Worm (Caenorhabditis elegans) whole organism, L1 larva: ENCODE data around the gene ceh-10.

Experiments
- C16A3.4 ChIP-seq: fragments of 150-350 bp; optimal IDR thresholded peaks from 2 replicates; lab custom pipeline; 2014; ENCODE audit warnings: missing biosample characterization, missing genetic modification characterization
- C34B4.2 ChIP-seq: sonication (generic microtip); optimal IDR thresholded peaks from 2 replicates; lab custom pipeline; 2017; ENCODE audit warnings: mild to moderate bottlenecking, missing genetic modification characterization, missing compliant biosample characterization
- Y116A8C.19 ChIP-seq: sonication (generic microtip); optimal IDR thresholded peaks from 2 replicates; lab custom pipeline; 2016; ENCODE audit warnings: missing compliant biosample characterization, missing genetic modification characterization, borderline replicate concordance
- aly-2 ChIP-seq: fragments of 150-350 bp; optimal IDR thresholded peaks from 2 replicates; lab custom pipeline; 2014; ENCODE audit warnings: missing biosample characterization, missing genetic modification characterization
- ceh-8 ChIP-seq: fragments of 200-800 bp; sonication (Bioruptor generic); optimal IDR thresholded peaks from 2 replicates; lab custom pipeline; 2018; ENCODE audit warnings: mild to moderate bottlenecking, missing genetic modification characterization, moderate library complexity, missing compliant biosample characterization
- ceh-82 ChIP-seq, 3 experiments: fragments of 150-350 bp in 1 of 3; sonication (generic microtip) in 2 of 3; optimal IDR thresholded peaks; 2 replicates each; lab custom pipeline; 2014 to 2017; ENCODE audit warnings: missing biosample characterization in 3 of 3, missing genetic modification characterization in 3 of 3
- ceh-88 ChIP-seq: fragments of 200-800 bp; sonication (Bioruptor generic); IDR thresholded peaks from 2 replicates; pipeline ENCODE4 v1.3.6; 2022; ENCODE audit warnings: missing genetic modification characterization, missing compliant biosample characterization
- ceh-90 ChIP-seq: sonication (generic microtip); optimal IDR thresholded peaks from 2 replicates; lab custom pipeline; 2016; ENCODE audit warnings: missing genetic modification characterization, missing compliant biosample characterization
- dpl-1 ChIP-seq, 3 experiments: fragments of 150-350 bp in 2 of 3; sonication (generic microtip) in 1 of 3; optimal IDR thresholded peaks; 2 replicates each; lab custom pipeline; 2014 to 2017; ENCODE audit warnings: missing biosample characterization in 3 of 3, missing genetic modification characterization in 3 of 3, missing genetic modification reagents in 3 of 3
- dsc-1 ChIP-seq: sonication (generic microtip); optimal IDR thresholded peaks from 2 replicates; lab custom pipeline; 2016; ENCODE audit warnings: mild to moderate bottlenecking, missing genetic modification characterization, missing compliant biosample characterization
- efl-1 ChIP-seq, 4 experiments: fragments of 150-350 bp; optimal IDR thresholded peaks in 3 of 4; peaks in 1 of 4; 1 replicate in 1 of 4; 2 replicates in 3 of 4; lab custom pipeline; 2014; ENCODE audit warnings: missing biosample characterization in 2 of 4, missing genetic modification characterization in 2 of 4, missing genetic modification reagents in 2 of 4
- egl-13 ChIP-seq: sonication (generic microtip); optimal IDR thresholded peaks from 2 replicates; lab custom pipeline; 2016; ENCODE audit warnings: missing genotype, missing genetic modification reagents, missing genetic modification characterization, missing compliant biosample characterization
- egl-27 ChIP-seq, 2 experiments: fragments of 150-350 bp in 1 of 2; sonication (generic microtip); optimal IDR thresholded peaks; 3 replicates each; lab custom pipeline; 2017 to 2018; ENCODE audit warnings: missing biosample characterization in 2 of 2, missing genetic modification characterization in 2 of 2, missing genetic modification reagents in 2 of 2
- elt-3 ChIP-seq, 6 experiments: fragments of 150-350 bp in 1 of 6; sonication (generic microtip); optimal IDR thresholded peaks; 2 replicates each; lab custom pipeline; 2017 to 2018; ENCODE audit warnings: missing biosample characterization in 6 of 6, missing genetic modification characterization in 6 of 6, inconsistent platforms in 1 of 6
- fkh-10 ChIP-seq: sonication (generic microtip); optimal IDR thresholded peaks from 2 replicates; lab custom pipeline; 2017; ENCODE audit warnings: missing biosample characterization, missing genetic modification reagents, missing genetic modification characterization
- fkh-8 ChIP-seq: sonication (generic microtip); optimal IDR thresholded peaks from 2 replicates; lab custom pipeline; 2016; ENCODE audit warnings: mild to moderate bottlenecking, missing genetic modification characterization, missing compliant biosample characterization
- fos-1 ChIP-seq: fragments of 150-350 bp; optimal IDR thresholded peaks from 2 replicates; lab custom pipeline; 2014; ENCODE audit warnings: missing biosample characterization, missing genetic modification characterization
- hlh-17 ChIP-seq: fragments of 200-800 bp; sonication (Bioruptor generic); optimal IDR thresholded peaks from 2 replicates; lab custom pipeline; 2018; ENCODE audit warnings: missing genetic modification characterization, mild to moderate bottlenecking, missing compliant biosample characterization, moderate library complexity, borderline replicate concordance
- irx-1 ChIP-seq: sonication (generic microtip); optimal IDR thresholded peaks from 2 replicates; lab custom pipeline; 2016; ENCODE audit warnings: missing genetic modification characterization, missing compliant biosample characterization
- isw-1 ChIP-seq: fragments of 200-800 bp; sonication (Bioruptor generic); IDR thresholded peaks from 2 replicates; pipeline ENCODE4 v1.3.6; 2022; ENCODE audit warnings: missing genetic modification characterization, missing compliant biosample characterization
- jun-1 ChIP-seq: fragments of 150-350 bp; optimal IDR thresholded peaks from 2 replicates; lab custom pipeline; 2014; ENCODE audit warnings: missing biosample characterization, missing genetic modification reagents, missing genetic modification characterization
- lin-13 ChIP-seq: fragments of 150-350 bp; optimal IDR thresholded peaks from 2 replicates; lab custom pipeline; 2014; ENCODE audit warnings: missing biosample characterization, missing genetic modification reagents, missing genetic modification characterization
- lin-14 ChIP-seq: fragments of 200-800 bp; sonication (Bioruptor generic); optimal IDR thresholded peaks from 2 replicates; lab custom pipeline; 2018; ENCODE audit warnings: mild to moderate bottlenecking, missing genetic modification characterization, moderate library complexity, missing compliant biosample characterization
- lin-35 ChIP-seq, 2 experiments: fragments of 150-350 bp; optimal IDR thresholded peaks; 2 replicates each; lab custom pipeline; 2014; ENCODE audit warnings: missing biosample characterization in 2 of 2, missing genetic modification characterization in 2 of 2, missing genetic modification reagents in 2 of 2
- lsy-2 ChIP-seq, 2 experiments: fragments of 150-350 bp; optimal IDR thresholded peaks; 2 replicates each; lab custom pipeline; 2014; ENCODE audit warnings: missing biosample characterization in 2 of 2, missing genetic modification characterization in 2 of 2
- mab-9 ChIP-seq: fragments of 200-800 bp; sonication (Bioruptor generic); IDR thresholded peaks from 2 replicates; pipeline ENCODE4 v1.3.6; 2022; ENCODE audit warnings: missing genetic modification reagents, missing genetic modification characterization, missing compliant biosample characterization
- mdl-1 ChIP-seq, 2 experiments: fragments of 150-350 bp; optimal IDR thresholded peaks; 2 replicates each; lab custom pipeline; 2014 to 2017; ENCODE audit warnings: missing biosample characterization in 2 of 2, missing genetic modification characterization in 2 of 2, inconsistent platforms in 1 of 2
- mep-1 ChIP-seq: fragments of 150-350 bp; optimal IDR thresholded peaks from 2 replicates; lab custom pipeline; 2014; ENCODE audit warnings: missing biosample characterization, missing genetic modification characterization
- nhr-11 ChIP-seq: fragments of 150-350 bp; optimal IDR thresholded peaks from 2 replicates; lab custom pipeline; 2014; ENCODE audit warnings: missing biosample characterization, missing genetic modification characterization
- nhr-12 ChIP-seq: sonication (generic microtip); optimal IDR thresholded peaks from 2 replicates; lab custom pipeline; 2017; ENCODE audit warnings: missing biosample characterization, missing genetic modification characterization
- nhr-19 ChIP-seq: fragments of 200-800 bp; sonication (Bioruptor generic); conservative IDR thresholded peaks from 2 replicates; pipeline ENCODE4 v1.3.6; 2022; ENCODE audit warnings: missing genetic modification characterization, missing compliant biosample characterization
- nhr-20 ChIP-seq: sonication (generic microtip); optimal IDR thresholded peaks from 2 replicates; lab custom pipeline; 2016; ENCODE audit warnings: mild to moderate bottlenecking, missing genetic modification characterization, missing compliant biosample characterization
- nhr-47 ChIP-seq: sonication (generic microtip); optimal IDR thresholded peaks from 2 replicates; lab custom pipeline; 2016; ENCODE audit warnings: mild to moderate bottlenecking, missing genetic modification characterization, moderate library complexity, missing compliant biosample characterization
- nhr-71 ChIP-seq: sonication (generic microtip); optimal IDR thresholded peaks from 2 replicates; lab custom pipeline; 2016; ENCODE audit warnings: mild to moderate bottlenecking, missing genetic modification characterization, moderate library complexity, missing compliant biosample characterization
- nhr-84 ChIP-seq: sonication (generic microtip); optimal IDR thresholded peaks from 2 replicates; lab custom pipeline; 2017; ENCODE audit warnings: missing biosample characterization, missing genetic modification characterization
- nhr-85 ChIP-seq: sonication (generic microtip); peaks from one replicate; lab custom pipeline; 2016; ENCODE audit warnings: missing genetic modification characterization, inconsistent platforms, missing compliant biosample characterization
- pag-3 ChIP-seq: sonication (generic microtip); optimal IDR thresholded peaks from 2 replicates; lab custom pipeline; 2017; ENCODE audit warnings: missing genetic modification characterization, mild to moderate bottlenecking, missing compliant biosample characterization, antibody characterized with exemption, borderline replicate concordance; ENCODE audit not compliant: insufficient read depth
- pax-3 ChIP-seq: fragments of 200-800 bp; sonication (Bioruptor generic); optimal IDR thresholded peaks from 2 replicates; lab custom pipeline; 2018; ENCODE audit warnings: mild to moderate bottlenecking, missing genetic modification characterization, moderate library complexity, missing compliant biosample characterization
- pqm-1 ChIP-seq: sonication (generic microtip); optimal IDR thresholded peaks from 3 replicates; lab custom pipeline; 2017; ENCODE audit warnings: missing biosample characterization, missing genetic modification characterization
- rnt-1 ChIP-seq: sonication (generic microtip); optimal IDR thresholded peaks from 2 replicates; lab custom pipeline; 2016; ENCODE audit warnings: mild to moderate bottlenecking, missing genetic modification characterization, moderate library complexity, missing compliant biosample characterization
- skn-1 ChIP-seq: fragments of 150-350 bp; optimal IDR thresholded peaks from 2 replicates; lab custom pipeline; 2014; ENCODE audit warnings: missing biosample characterization, missing genetic modification characterization
- snpc-4 ChIP-seq: fragments of 150-350 bp; optimal IDR thresholded peaks from 2 replicates; lab custom pipeline; 2014; ENCODE audit warnings: missing biosample characterization, missing genetic modification characterization
- snu-23 ChIP-seq: sonication (generic microtip); optimal IDR thresholded peaks from 2 replicates; lab custom pipeline; 2016; ENCODE audit warnings: missing genetic modification characterization, missing compliant biosample characterization
- sox-4 ChIP-seq: sonication (generic microtip); optimal IDR thresholded peaks from 2 replicates; lab custom pipeline; 2016; ENCODE audit warnings: missing genetic modification characterization, missing compliant biosample characterization
- swsn-7 ChIP-seq: sonication (generic microtip); optimal IDR thresholded peaks from 2 replicates; lab custom pipeline; 2016; ENCODE audit warnings: missing genetic modification characterization, missing compliant biosample characterization
- tbx-2 ChIP-seq: sonication (generic microtip); optimal IDR thresholded peaks from 2 replicates; lab custom pipeline; 2016; ENCODE audit warnings: missing genetic modification characterization, missing compliant biosample characterization
- unc-130 ChIP-seq: fragments of 150-350 bp; optimal IDR thresholded peaks from 2 replicates; lab custom pipeline; 2017; ENCODE audit warnings: missing biosample characterization, missing genetic modification characterization, inconsistent platforms
- unc-62 ChIP-seq: fragments of 150-350 bp; optimal IDR thresholded peaks from 2 replicates; lab custom pipeline; 2014; ENCODE audit warnings: missing biosample characterization, missing genetic modification reagents, missing genetic modification characterization
- unc-86 ChIP-seq: sonication (generic microtip); optimal IDR thresholded peaks from 2 replicates; lab custom pipeline; 2016; ENCODE audit warnings: missing genetic modification characterization, missing compliant biosample characterization
- xbp-1 ChIP-seq: sonication (generic microtip); optimal IDR thresholded peaks from 2 replicates; lab custom pipeline; 2016; ENCODE audit warnings: missing genetic modification characterization, missing compliant biosample characterization
- zag-1 ChIP-seq: fragments of 150-350 bp; optimal IDR thresholded peaks from 2 replicates; lab custom pipeline; 2014; ENCODE audit warnings: missing biosample characterization, missing genetic modification characterization
- ztf-11 ChIP-seq, 2 experiments: sonication (generic microtip); optimal IDR thresholded peaks; 2 replicates each; lab custom pipeline; 2016 to 2017; ENCODE audit warnings: missing genetic modification characterization in 2 of 2, missing biosample characterization in 1 of 2, missing compliant biosample characterization in 1 of 2

The ceh-10 gene

ce11 chrIII:5845483-5845882 is 46.6 kb downstream of the ceh-10 start:
- TF ChIP-seq snu-23 (GFP tag; lab: Kevin White, UChicago): peak; percentile 75
- TF ChIP-seq nhr-47 (tag; lab: Kevin White, UChicago): peak; percentile 81
- no peak for TF ChIP-seq pax-3
- TF ChIP-seq unc-130: peak; percentile 42
- peak; percentile 52 for TF ChIP-seq skn-1 (tag; lab: Kevin White, UChicago)
- peak; percentile 78 for TF ChIP-seq swsn-7
- peak; percentile 37 for TF ChIP-seq nhr-20
- TF ChIP-seq aly-2 (tag; lab: Kevin White, UChicago): no peak
- TF ChIP-seq ceh-88 (GFP tag; lab: Robert Waterston, UW): 0 out of 2 replicates have a peak, but pooled peaks have one; percentile 26
- peak; percentile 72 for TF ChIP-seq dsc-1
- no peak for TF ChIP-seq ztf-11 (tag; optimal IDR thresholded peaks at IDR 0.05; lab: Kevin White, UChicago)
- TF ChIP-seq jun-1 (tag; lab: Kevin White, UChicago): peak; percentile 4
- TF ChIP-seq tbx-2 (tag; lab: Kevin White, UChicago): peak; percentile 62
- no peak for TF ChIP-seq ceh-90 (tag; lab: Kevin White, UChicago)
- TF ChIP-seq ceh-82 (tag; optimal IDR thresholded peaks at IDR 0.05; lab: Kevin White, UChicago): peak in 2 of 3 experiments; percentile 37 to 73
- TF ChIP-seq irx-1 (tag; lab: Kevin White, UChicago): peak; percentile 51
- 0 out of 2 replicates have a peak, but pooled peaks have one; percentile 27 for TF ChIP-seq nhr-19 (GFP tag; lab: Robert Waterston, UW)
- TF ChIP-seq C16A3.4 (tag; lab: Kevin White, UChicago): peak; percentile 18
- TF ChIP-seq fos-1 (tag; lab: Kevin White, UChicago): peak; percentile 40
- TF ChIP-seq pag-3 (tag; lab: Kevin White, UChicago): peak; percentile 29
- TF ChIP-seq mab-9 (GFP tag; lab: Robert Waterston, UW): 0 out of 2 replicates have a peak, but pooled peaks have one; percentile 49
- TF ChIP-seq efl-1 (optimal IDR thresholded peaks at IDR 0.05; lab: Kevin White, UChicago): peak; percentile 54
- peak; percentile 33 to 74 for TF ChIP-seq efl-1 (GFP tag; optimal IDR thresholded peaks at IDR 0.05 in 1 of 2; lab: Kevin White, UChicago)
- peak; percentile 7 for TF ChIP-seq lin-13 (GFP tag; lab: Kevin White, UChicago)
- TF ChIP-seq dpl-1 (GFP tag; optimal IDR thresholded peaks at IDR 0.05; lab: Kevin White, UChicago): peak; percentile 6 to 33 (median 17)
- TF ChIP-seq snpc-4 (tag; lab: Kevin White, UChicago): no peak
- TF ChIP-seq nhr-11: peak; percentile 3
- TF ChIP-seq sox-4 (tag; lab: Kevin White, UChicago): peak; percentile 34
- TF ChIP-seq mep-1: peak; percentile 82
- TF ChIP-seq nhr-85: no peak
- TF ChIP-seq C34B4.2 (tag; lab: Kevin White, UChicago): no peak
- peak; percentile 40 for TF ChIP-seq zag-1 (tag; lab: Kevin White, UChicago)
- no peak for TF ChIP-seq hlh-17
- peak; percentile 96 for TF ChIP-seq fkh-10 (GFP tag; lab: Kevin White, UChicago)
- TF ChIP-seq ceh-8 (GFP tag; lab: Kevin White, UChicago): peak; percentile 12
- peak; percentile 66 to 80 for TF ChIP-seq mdl-1 (tag; optimal IDR thresholded peaks at IDR 0.05; lab: Kevin White, UChicago)
- peak in 1 of 2 experiments; percentile 46 for TF ChIP-seq egl-27 (tag; optimal IDR thresholded peaks at IDR 0.05; lab: Kevin White, UChicago)
- TF ChIP-seq nhr-12 (tag; lab: Kevin White, UChicago): no peak
- TF ChIP-seq unc-62 (GFP tag; lab: Kevin White, UChicago): no peak
- peak; percentile 45 to 87 for TF ChIP-seq lsy-2 (tag; optimal IDR thresholded peaks at IDR 0.05; lab: Kevin White, UChicago)
- peak; percentile 88 for TF ChIP-seq nhr-71 (tag; lab: Kevin White, UChicago)
- peak; percentile 60 for TF ChIP-seq egl-13
- TF ChIP-seq xbp-1 (tag; lab: Kevin White, UChicago): peak; percentile 58
- TF ChIP-seq pqm-1 (tag; lab: Kevin White, UChicago): no peak
- no peak for TF ChIP-seq Y116A8C.19 (tag; lab: Kevin White, UChicago)
- peak; percentile 47 for TF ChIP-seq rnt-1 (tag; lab: Kevin White, UChicago)
- TF ChIP-seq lin-14 (GFP tag; lab: Kevin White, UChicago): peak; percentile 96
- TF ChIP-seq nhr-84 (tag; lab: Kevin White, UChicago): no peak
- peak; percentile 93 for TF ChIP-seq fkh-8 (tag; lab: Kevin White, UChicago)
- peak; percentile 51 for TF ChIP-seq isw-1 (GFP tag; lab: Robert Waterston, UW)
- no peak for TF ChIP-seq elt-3 (tag; optimal IDR thresholded peaks at IDR 0.05; lab: Kevin White, UChicago)
- TF ChIP-seq unc-86: peak; percentile 82
- peak in 1 of 2 experiments; percentile 56 for TF ChIP-seq lin-35 (GFP tag; optimal IDR thresholded peaks at IDR 0.05; lab: Kevin White, UChicago)
